Fruit fly (Drosophila melanogaster): ENCODE data around the gene Ets65A.
A peak's percentile ranks its signal among the peaks of the same experiment; 100 is the strongest.

DNA sequence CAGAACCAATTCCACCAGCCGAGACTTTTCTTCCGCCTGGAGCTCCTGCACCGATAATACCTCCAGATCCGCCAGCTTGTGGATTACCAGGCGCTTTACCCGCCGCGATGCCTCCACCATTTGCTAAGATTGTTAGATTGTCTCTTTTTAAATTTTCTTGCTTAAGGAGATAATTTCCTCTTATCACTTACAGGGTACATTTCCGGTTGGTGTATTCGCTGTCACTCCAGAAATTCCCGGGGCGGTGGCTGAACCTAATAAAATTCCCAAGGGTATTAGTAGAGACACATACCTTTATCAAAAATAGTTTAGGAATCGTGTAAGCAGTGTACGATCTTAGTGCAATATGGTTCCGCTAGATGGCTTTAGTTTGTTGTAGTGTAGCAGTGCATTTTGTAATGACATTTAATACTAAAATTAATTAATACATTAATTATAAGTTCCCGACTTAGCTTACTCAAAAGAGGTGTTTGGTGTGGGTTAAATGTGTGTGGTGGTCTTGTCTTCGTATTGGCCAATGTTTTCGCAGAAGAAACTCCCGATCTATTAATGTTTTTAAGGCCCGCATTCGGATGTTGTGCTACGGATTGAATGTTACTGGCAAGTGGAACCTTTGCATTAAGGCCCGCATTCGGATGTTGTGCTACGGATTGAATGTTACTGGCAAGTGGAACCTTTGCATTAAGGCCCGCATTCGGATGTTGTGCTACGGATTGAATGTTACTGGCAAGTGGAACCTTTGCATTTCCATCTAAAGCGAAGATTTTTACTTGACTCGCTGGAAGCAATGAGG is 27.4 kb downstream of the Ets65A start:
- TF ChIP-seq CG32772 (GFP tag; IDR thresholded peaks at IDR 0.05) (no peak; the same call in 1 of the 2 replicates), CG2116 (GFP tag; optimal IDR thresholded peaks at IDR 0.05) (peak; percentile 65), unpg (GFP tag; optimal IDR thresholded peaks at IDR 0.05) (peak; percentile 76), esg (GFP tag; conservative IDR thresholded peaks at IDR 0.05) (peak; percentile 25)
